Fruit fly (Drosophila melanogaster): ENCODE data around the gene wts.

wts gene

dm6 chr3R:30794564-30795313 lies 11.7 kb downstream of the wts start (continued):
- peak; percentile 95 for TF ChIP-seq crol (GFP tag; IDR thresholded peaks at IDR 0.05)
- peak; percentile 99 for TF ChIP-seq sd (tag; optimal IDR thresholded peaks at IDR 0.05)
- peak in 1 of 2 experiments; percentile 9 for TF ChIP-seq Trl (optimal IDR thresholded peaks at IDR 0.05)
- TF ChIP-seq Trl (GFP tag; optimal IDR thresholded peaks at IDR 0.05), result no peak
- TF ChIP-seq Blimp-1 (GFP tag; optimal IDR thresholded peaks at IDR 0.05), result peak; percentile 11
- TF ChIP-seq CG4707 (GFP tag; optimal IDR thresholded peaks at IDR 0.05), result peak; percentile 1
- TF ChIP-seq kni (GFP tag; optimal IDR thresholded peaks at IDR 0.05), result peak; percentile 95
- peak; percentile 42 for TF ChIP-seq cad (GFP tag; optimal IDR thresholded peaks at IDR 0.05)
- TF ChIP-seq CG30431 (GFP tag; optimal IDR thresholded peaks at IDR 0.05), result no peak
- TF ChIP-seq CG13287 (GFP tag; IDR thresholded peaks at IDR 0.05; ENCODE audit: partially characterized antibody), result peak; percentile 13; the same call in 1 of the 2 replicates
- TF ChIP-seq ase (GFP tag; IDR thresholded peaks at IDR 0.05), result no peak
- TF ChIP-seq CG11696 (GFP tag; IDR thresholded peaks at IDR 0.05), result no peak
- peak; percentile 59 for TF ChIP-seq Scr (GFP tag; IDR thresholded peaks at IDR 0.05; ENCODE audit: partially characterized antibody)
- TF ChIP-seq twi (tag; optimal IDR thresholded peaks at IDR 0.05), result peak; percentile 87
- no peak; the same call in 1 of the 2 replicates for TF ChIP-seq CG14014 (GFP tag; IDR thresholded peaks at IDR 0.05)
- TF ChIP-seq MESR4 (GFP tag; optimal IDR thresholded peaks at IDR 0.05), result no peak
- peak; percentile 7 for TF ChIP-seq CG12219 (GFP tag; optimal IDR thresholded peaks at IDR 0.05)
- peak; percentile 94 for TF ChIP-seq pros (GFP tag; optimal IDR thresholded peaks at IDR 0.05)
- peak in 1 of 2 experiments; percentile 6 for TF ChIP-seq tll (GFP tag; optimal IDR thresholded peaks at IDR 0.05)
- peak; percentile 24; the same call in 1 of the 2 replicates for TF ChIP-seq bbx (GFP tag; IDR thresholded peaks at IDR 0.05; ENCODE audit: partially characterized antibody)
- peak; percentile 58 for TF ChIP-seq Deaf1 (tag; optimal IDR thresholded peaks at IDR 0.05)
- peak; percentile 98 for TF ChIP-seq psq (GFP tag; optimal IDR thresholded peaks at IDR 0.05)
- peak; percentile 65 for TF ChIP-seq cg (GFP tag; optimal IDR thresholded peaks at IDR 0.05)
- no peak for TF ChIP-seq CG12769 (tag; optimal IDR thresholded peaks at IDR 0.05)
- no peak for TF ChIP-seq ttk (GFP tag; IDR thresholded peaks at IDR 0.05)
- TF ChIP-seq fd3F (GFP tag; optimal IDR thresholded peaks at IDR 0.05), result no peak
- TF ChIP-seq HLH3B (GFP tag; IDR thresholded peaks at IDR 0.05), result no peak
- TF ChIP-seq row (GFP tag; IDR thresholded peaks at IDR 0.05), result 0 out of 3 replicates have a peak, but pooled peaks have one; percentile 30
- no peak for TF ChIP-seq fd102C (GFP tag; optimal IDR thresholded peaks at IDR 0.05)
- TF ChIP-seq chn (GFP tag; optimal IDR thresholded peaks at IDR 0.05), result peak; percentile 22
- peak; percentile 30 for TF ChIP-seq CG2712 (tag; optimal IDR thresholded peaks at IDR 0.05)
- TF ChIP-seq nom (GFP tag; optimal IDR thresholded peaks at IDR 0.05), result peak; percentile 45
- TF ChIP-seq D19A (tag; optimal IDR thresholded peaks at IDR 0.05), result peak; percentile 10
- TF ChIP-seq pfk (GFP tag; optimal IDR thresholded peaks at IDR 0.05), result no peak
- TF ChIP-seq zf30C (GFP tag; optimal IDR thresholded peaks at IDR 0.05), result peak; percentile 96
- peak; percentile 71; the same call in 3 of the 4 replicates for TF ChIP-seq Dll (GFP tag; IDR thresholded peaks at IDR 0.05; ENCODE audit: partially characterized antibody)
- no peak for TF ChIP-seq CG15269 (tag; optimal IDR thresholded peaks at IDR 0.05)
- TF ChIP-seq CG9932 (GFP tag; IDR thresholded peaks at IDR 0.05), result peak; percentile 4; the same call in 1 of the 2 replicates
- TF ChIP-seq CG17829 (tag; optimal IDR thresholded peaks at IDR 0.05), result peak; percentile 23

DNA sequence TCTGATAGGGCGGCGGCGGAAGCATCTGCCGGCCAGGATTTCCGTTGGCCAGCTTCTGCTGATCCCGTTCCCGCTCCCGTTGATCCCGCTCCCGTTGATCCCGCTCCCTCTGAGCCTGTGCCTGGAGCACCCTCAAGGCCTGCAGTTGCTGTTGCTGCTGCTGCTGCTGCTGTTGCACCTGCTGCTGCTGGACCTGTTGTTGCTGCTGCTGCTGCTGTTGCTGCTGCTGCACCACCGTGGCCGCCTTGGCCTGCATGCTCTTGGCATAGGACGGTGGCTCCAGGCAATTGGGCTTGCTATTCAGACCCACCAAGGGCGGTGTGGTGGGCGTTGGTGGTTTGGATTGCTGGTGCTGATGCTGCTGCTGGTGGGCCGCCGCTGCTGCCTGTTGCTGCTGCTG lies 13.5 kb downstream of the wts start:
- TF ChIP-seq D (optimal IDR thresholded peaks at IDR 0.05), result no peak
- no peak for TF ChIP-seq D (GFP tag; optimal IDR thresholded peaks at IDR 0.05)
- TF ChIP-seq Dfd (GFP tag; optimal IDR thresholded peaks at IDR 0.05), result peak in 1 of 2 experiments; percentile 53

Measured in whole organism, embryonic.